Fruit fly (Drosophila melanogaster) whole organism, adult: ENCODE results near the gene Ilp7.

ENCODE experiments used
- CG7101 ChIP-seq: fragments of 200-800 bp; sonication (Bioruptor generic); optimal IDR thresholded peaks from 2 replicates; lab custom pipeline; 2018; ENCODE audit warnings: missing biosample characterization, mild to moderate bottlenecking, missing genetic modification characterization, moderate library complexity
- bab1 ChIP-seq: fragments of 200-800 bp; sonication (Bioruptor generic); optimal IDR thresholded peaks from 3 replicates; lab custom pipeline; 2019; ENCODE audit warnings: missing biosample characterization, mild to moderate bottlenecking, missing genetic modification characterization, moderate library complexity
- cnc ChIP-seq, 2 experiments: fragments of >200 bp; optimal IDR thresholded peaks; 2 replicates each; lab custom pipeline; 2017

DNA sequence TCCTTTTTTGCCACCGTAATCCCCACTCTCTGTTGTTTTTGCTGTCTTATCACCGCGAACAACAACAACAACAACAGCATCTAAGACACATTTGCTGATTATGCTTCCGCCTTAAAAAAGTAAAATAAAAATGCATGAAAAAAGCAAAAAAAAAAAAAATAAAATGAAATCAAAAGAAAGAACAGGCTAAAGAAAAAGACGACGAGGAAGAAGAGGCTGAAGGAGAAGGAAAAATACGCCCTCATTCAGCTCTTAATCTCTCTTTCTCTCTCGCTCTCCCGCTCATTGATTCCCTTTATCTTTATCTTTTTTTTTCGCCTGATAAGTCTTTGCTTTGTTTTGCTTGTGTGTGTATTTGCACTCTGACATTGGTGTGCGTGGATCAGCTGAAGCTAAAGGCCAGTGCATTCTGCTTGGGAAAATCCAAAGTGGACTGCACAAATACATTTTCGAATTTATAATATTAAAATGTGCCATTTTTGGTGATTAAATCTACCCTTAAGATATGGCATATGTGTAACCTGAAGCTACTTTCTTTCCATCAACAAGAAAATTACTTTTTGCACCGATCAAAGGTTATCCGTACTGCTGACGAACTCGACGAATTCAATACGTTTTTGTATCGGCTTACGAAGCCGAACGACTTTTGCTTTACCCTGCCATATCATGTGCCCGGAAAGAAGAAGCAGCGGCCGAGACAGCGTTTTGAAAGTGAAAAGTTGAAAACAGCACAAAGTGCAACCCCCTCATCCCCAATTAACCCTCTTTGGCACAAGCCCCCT, 12.7 kb downstream of the Ilp7 start:
- TF ChIP-seq bab1 (GFP tag; lab: Kevin White, UChicago) (peak; percentile 4), cnc (optimal IDR thresholded peaks at IDR 0.05; lab: Kevin White, UChicago) (no peak), CG7101 (no peak)
